Fruit fly (Drosophila melanogaster) S2 (cell line): Measurements from ENCODE around the gene Jon99Fi.

Experiments used
- CG8478 ChIP-seq: fragments of >200 bp; optimal IDR thresholded peaks from 2 replicates; lab custom pipeline; 2018
- CTCF ChIP-seq, 2 experiments: fragments of >200 bp; optimal IDR thresholded peaks; 2 replicates each; lab custom pipeline; 2018

- TF ChIP-seq CG8478 (lab: Kevin White, UChicago) (no peak), CTCF (optimal IDR thresholded peaks at IDR 0.05; lab: Kevin White, UChicago) (no peak)
These were observed 27.0 kb upstream of the Jon99Fi start for dm6 chr3R:30461608-30462243.
